Fruit fly (Drosophila melanogaster) S2 (cell line): Measurements from ENCODE around the gene TotZ.

Experiments
- CG8478 ChIP-seq: fragments of >200 bp; optimal IDR thresholded peaks from 2 replicates; lab custom pipeline; 2018
- CTCF ChIP-seq, 2 experiments: fragments of >200 bp; optimal IDR thresholded peaks; 2 replicates each; lab custom pipeline; 2018

dm6 chr3R:20846316-20846715 lies 31.2 kb upstream of the TotZ start:
- TF ChIP-seq CG8478 (lab: Kevin White, UChicago) (no peak), CTCF (optimal IDR thresholded peaks at IDR 0.05; lab: Kevin White, UChicago) (no peak)
